Worm (Caenorhabditis elegans) whole organism, L4/young adult: ENCODE data around the gene C40H5.2.

Source experiments
- W03F9.2 ChIP-seq: fragments of 150-350 bp; optimal IDR thresholded peaks from 2 replicates; lab custom pipeline; 2014; ENCODE audit warnings: missing biosample characterization, missing genetic modification characterization
- dao-5 ChIP-seq: sonication (generic microtip); optimal IDR thresholded peaks from 2 replicates; lab custom pipeline; 2016; ENCODE audit warnings: missing genotype, missing genetic modification characterization, moderate library complexity, missing compliant biosample characterization
- him-1 ChIP-seq: sonication (generic microtip); optimal IDR thresholded peaks from 2 replicates; lab custom pipeline; 2016; ENCODE audit warnings: missing genotype, missing genetic modification reagents, missing genetic modification characterization, missing compliant biosample characterization

- TF ChIP-seq W03F9.2 (no peak), him-1 (tag; lab: Kevin White, UChicago) (no peak), dao-5 (tag; lab: Kevin White, UChicago) (no peak)
Measured at ce11 chrX:11726450-11726849, 19.4 kb upstream of the C40H5.2 start.
